Fruit fly (Drosophila melanogaster) whole organism, embryonic: ENCODE results near the gene nmo.

ENCODE experiments used
- BtbVII ChIP-seq: fragments of 200-800 bp; sonication (Bioruptor generic); optimal IDR thresholded peaks from 3 replicates; lab custom pipeline; 2017; ENCODE audit warnings: missing biosample characterization, mild to moderate bottlenecking, missing genetic modification characterization
- Bteb2 ChIP-seq: fragments of 200-800 bp; sonication (Bioruptor generic); optimal IDR thresholded peaks from 2 replicates; lab custom pipeline; 2016; ENCODE audit warnings: missing biosample characterization, missing genetic modification characterization
- C15 ChIP-seq: fragments of 200-800 bp; sonication (Bioruptor generic); IDR thresholded peaks from 3 replicates; pipeline ENCODE4 v1.3.6; 2022; ENCODE audit warnings: missing biosample characterization, missing genetic modification characterization
- CG10366 ChIP-seq: fragments of 200-800 bp; sonication (Bioruptor generic); IDR thresholded peaks from 2 replicates; pipeline ENCODE4 v1.3.6; 2022; ENCODE audit warnings: missing biosample characterization, missing genetic modification characterization
- CG12659 ChIP-seq: fragments of 200-800 bp; sonication (Bioruptor generic); optimal IDR thresholded peaks from 3 replicates; lab custom pipeline; 2017; ENCODE audit warnings: mild to moderate bottlenecking, missing biosample characterization, missing genetic modification reagents, missing genetic modification characterization
- CG13624 ChIP-seq: fragments of 200-800 bp; sonication (Bioruptor generic); optimal IDR thresholded peaks from 2 replicates; lab custom pipeline; 2016; ENCODE audit warnings: missing biosample characterization, missing genetic modification characterization
- CG15479 ChIP-seq: fragments of 200-800 bp; sonication (Bioruptor generic); optimal IDR thresholded peaks from 3 replicates; lab custom pipeline; 2019; ENCODE audit warnings: missing biosample characterization, mild to moderate bottlenecking, missing genetic modification characterization, moderate library complexity
- CG15601 ChIP-seq: fragments of 200-800 bp; sonication (Bioruptor generic); optimal IDR thresholded peaks from 3 replicates; lab custom pipeline; 2019; ENCODE audit warnings: missing biosample characterization, mild to moderate bottlenecking, missing genetic modification characterization, moderate library complexity
- CG2712 ChIP-seq: fragments of 200-800 bp; optimal IDR thresholded peaks from 3 replicates; lab custom pipeline; 2019; ENCODE audit warnings: missing biosample characterization, mild to moderate bottlenecking, missing genetic modification characterization, moderate library complexity
- CG3065 ChIP-seq: fragments of 200-800 bp; sonication (Bioruptor generic); optimal IDR thresholded peaks from 2 replicates; lab custom pipeline; 2016; ENCODE audit warnings: missing biosample characterization, missing genetic modification characterization
- CG3407 ChIP-seq: fragments of 200-800 bp; sonication (Bioruptor generic); optimal IDR thresholded peaks from 2 replicates; lab custom pipeline; 2018; ENCODE audit warnings: missing biosample characterization, mild to moderate bottlenecking, missing genetic modification characterization
- CG6254 ChIP-seq: fragments of 200-800 bp; sonication (Bioruptor generic); optimal IDR thresholded peaks from 3 replicates; lab custom pipeline; 2017; ENCODE audit warnings: mild to moderate bottlenecking, missing biosample characterization, missing genetic modification reagents, missing genetic modification characterization
- CG9797 ChIP-seq: fragments of 200-800 bp; sonication (Bioruptor generic); optimal IDR thresholded peaks from 3 replicates; lab custom pipeline; 2018; ENCODE audit warnings: missing biosample characterization, mild to moderate bottlenecking, missing genetic modification characterization
- D ChIP-seq, 2 experiments: fragments of 200-800 bp in 1 of 2; fragments of >200 bp in 1 of 2; sonication (Bioruptor generic) in 1 of 2; optimal IDR thresholded peaks; 2 replicates in 1 of 2; 3 replicates in 1 of 2; lab custom pipeline; 2017; ENCODE audit warnings: mild to moderate bottlenecking in 1 of 2, missing biosample characterization in 1 of 2, missing genetic modification characterization in 1 of 2, missing genetic modification reagents in 1 of 2
- D19A ChIP-seq: fragments of 200-800 bp; optimal IDR thresholded peaks from 3 replicates; lab custom pipeline; 2019; ENCODE audit warnings: missing biosample characterization, mild to moderate bottlenecking, missing genetic modification characterization, moderate library complexity
- D19B ChIP-seq: fragments of 200-800 bp; sonication (Bioruptor generic); optimal IDR thresholded peaks from 2 replicates; lab custom pipeline; 2017; ENCODE audit warnings: missing biosample characterization, mild to moderate bottlenecking, missing genetic modification characterization
- H2.0 ChIP-seq: fragments of 200-800 bp; sonication (Bioruptor generic); IDR thresholded peaks from 2 replicates; pipeline ENCODE4 v1.3.6; 2022; ENCODE audit warnings: missing biosample characterization, missing genetic modification characterization
- Lhr ChIP-seq: fragments of 200-800 bp; sonication (Bioruptor generic); optimal IDR thresholded peaks from 3 replicates; lab custom pipeline; 2017; ENCODE audit warnings: mild to moderate bottlenecking, missing biosample characterization, missing genetic modification reagents, missing genetic modification characterization
- Lpt ChIP-seq: fragments of >200 bp; optimal IDR thresholded peaks from 2 replicates; lab custom pipeline; 2018; ENCODE audit warnings: missing biosample characterization, missing genetic modification characterization
- Med ChIP-seq: fragments of 200-800 bp; sonication (Bioruptor generic); peaks from one replicate; lab custom pipeline; 2016; ENCODE audit warnings: missing biosample characterization, missing genetic modification characterization, mild to moderate bottlenecking, inconsistent platforms, moderate library complexity
- PHDP ChIP-seq: fragments of 200-800 bp; sonication (Bioruptor generic); optimal IDR thresholded peaks from 3 replicates; lab custom pipeline; 2018; ENCODE audit warnings: missing biosample characterization, mild to moderate bottlenecking, missing genetic modification characterization, moderate library complexity
- Sin3A ChIP-seq: fragments of >200 bp; optimal IDR thresholded peaks from 2 replicates; lab custom pipeline; 2018
- Stat92E ChIP-seq, 3 experiments: fragments of >200 bp in 2 of 3; fragments of 200-800 bp in 1 of 3; sonication (Bioruptor generic) in 1 of 3; optimal IDR thresholded peaks; 2 replicates each; lab custom pipeline; 2017 to 2019; ENCODE audit warnings: missing biosample characterization in 3 of 3, missing genetic modification characterization in 3 of 3, mild to moderate bottlenecking in 1 of 3, moderate library complexity in 1 of 3
- ac ChIP-seq: fragments of 200-800 bp; sonication (Bioruptor generic); optimal IDR thresholded peaks from 3 replicates; lab custom pipeline; 2017; ENCODE audit warnings: missing biosample characterization, mild to moderate bottlenecking, missing genetic modification characterization
- bigmax ChIP-seq: fragments of 200-800 bp; sonication (Bioruptor generic); optimal IDR thresholded peaks from 2 replicates; lab custom pipeline; 2018; ENCODE audit warnings: missing biosample characterization, mild to moderate bottlenecking, missing genetic modification characterization
- cad ChIP-seq: fragments of >200 bp; optimal IDR thresholded peaks from 2 replicates; lab custom pipeline; 2017; ENCODE audit warnings: missing biosample characterization, missing genetic modification characterization
- cg ChIP-seq: fragments of 200-800 bp; sonication (Bioruptor generic); optimal IDR thresholded peaks from 3 replicates; lab custom pipeline; 2019; ENCODE audit warnings: missing biosample characterization, mild to moderate bottlenecking, missing genetic modification characterization, moderate library complexity
- cwo ChIP-seq: fragments of 200-800 bp; sonication (Bioruptor generic); optimal IDR thresholded peaks from 3 replicates; lab custom pipeline; 2017; ENCODE audit warnings: missing biosample characterization, missing genetic modification characterization, mild to moderate bottlenecking, moderate library complexity, missing genetic modification reagents
- da ChIP-seq: fragments of 200-800 bp; sonication (Bioruptor generic); optimal IDR thresholded peaks from 2 replicates; lab custom pipeline; 2016; ENCODE audit warnings: missing biosample characterization, missing genetic modification characterization
- en ChIP-seq: fragments of 200-800 bp; sonication (Bioruptor generic); optimal IDR thresholded peaks from 2 replicates; lab custom pipeline; 2016; ENCODE audit warnings: missing biosample characterization, missing genetic modification characterization
- gsb-n ChIP-seq: fragments of 200-800 bp; sonication (Bioruptor generic); optimal IDR thresholded peaks from 3 replicates; lab custom pipeline; 2018; ENCODE audit warnings: missing biosample characterization, mild to moderate bottlenecking, missing genetic modification characterization
- ham ChIP-seq: fragments of 200-800 bp; sonication (Bioruptor generic); IDR thresholded peaks from 2 replicates; pipeline ENCODE4 v1.3.6; 2022; ENCODE audit warnings: missing biosample characterization, missing genetic modification characterization
- kah ChIP-seq: fragments of 200-800 bp; sonication (Bioruptor generic); optimal IDR thresholded peaks from 2 replicates; lab custom pipeline; 2018; ENCODE audit warnings: missing biosample characterization, mild to moderate bottlenecking, missing genetic modification characterization
- kni ChIP-seq: fragments of 200-800 bp; sonication (Bioruptor generic); optimal IDR thresholded peaks from 3 replicates; lab custom pipeline; 2017; ENCODE audit warnings: mild to moderate bottlenecking, missing biosample characterization, missing genetic modification reagents, missing genetic modification characterization
- nom ChIP-seq: fragments of 200-800 bp; sonication (Bioruptor generic); optimal IDR thresholded peaks from 2 replicates; lab custom pipeline; 2017; ENCODE audit warnings: missing biosample characterization, missing genetic modification characterization, mild to moderate bottlenecking, moderate library complexity, missing genetic modification reagents
- p53 ChIP-seq: fragments of 200-800 bp; sonication (Bioruptor generic); optimal IDR thresholded peaks from 2 replicates; lab custom pipeline; 2016; ENCODE audit warnings: missing biosample characterization, missing genetic modification characterization
- pita ChIP-seq: fragments of 200-800 bp; sonication (Bioruptor generic); optimal IDR thresholded peaks from 2 replicates; lab custom pipeline; 2017; ENCODE audit warnings: missing biosample characterization, mild to moderate bottlenecking, missing genetic modification characterization
- prd ChIP-seq, 3 experiments: fragments of >200 bp in 2 of 3; fragments of 200-800 bp in 1 of 3; sonication (Bioruptor generic) in 1 of 3; optimal IDR thresholded peaks in 2 of 3; IDR thresholded peaks in 1 of 3; 2 replicates in 2 of 3; 3 replicates in 1 of 3; pipeline versions ENCODE4 v1.3.6 to Lab custom; 2017 to 2022; ENCODE audit warnings: missing biosample characterization in 1 of 3, missing genetic modification characterization in 1 of 3
- pros ChIP-seq: fragments of 200-800 bp; sonication (Bioruptor generic); optimal IDR thresholded peaks from 3 replicates; lab custom pipeline; 2019; ENCODE audit warnings: missing biosample characterization, mild to moderate bottlenecking, missing genetic modification characterization, moderate library complexity
- sens ChIP-seq: fragments of 200-800 bp; sonication (Bioruptor generic); peaks from one replicate; lab custom pipeline; 2016; ENCODE audit warnings: missing biosample characterization, missing genetic modification characterization
- sqz ChIP-seq: fragments of 200-800 bp; sonication (Bioruptor generic); optimal IDR thresholded peaks from 3 replicates; lab custom pipeline; 2018; ENCODE audit warnings: missing biosample characterization, mild to moderate bottlenecking, missing genetic modification characterization
- tll ChIP-seq, 2 experiments: fragments of 200-800 bp in 1 of 2; fragments of >200 bp in 1 of 2; sonication (Bioruptor generic) in 1 of 2; optimal IDR thresholded peaks; 2 replicates each; lab custom pipeline; 2017 to 2019; ENCODE audit warnings: missing biosample characterization in 2 of 2, missing genetic modification characterization in 2 of 2, mild to moderate bottlenecking in 1 of 2, moderate library complexity in 1 of 2
- twi ChIP-seq: fragments of 200-800 bp; optimal IDR thresholded peaks from 2 replicates; lab custom pipeline; 2019; ENCODE audit warnings: missing biosample characterization, mild to moderate bottlenecking, missing genetic modification characterization, moderate library complexity
- vvl ChIP-seq: fragments of 200-800 bp; sonication (Bioruptor generic); IDR thresholded peaks from 2 replicates; pipeline ENCODE4 v1.3.6; 2022; ENCODE audit warnings: missing biosample characterization, missing genetic modification characterization
- wor ChIP-seq: fragments of 200-800 bp; sonication (Bioruptor generic); IDR thresholded peaks from 2 replicates; pipeline ENCODE4 v1.3.6; 2022; ENCODE audit warnings: missing biosample characterization, missing genetic modification characterization

Gene nmo

dm6 chr3L:7981956-7982355, 3.1 kb downstream of the nmo start:
- no peak for TF ChIP-seq p53 (GFP tag; lab: Kevin White, UChicago)
- no peak for TF ChIP-seq cwo (GFP tag; lab: Kevin White, UChicago)
- TF ChIP-seq Sin3A (lab: Kevin White, UChicago) = no peak
- peak; percentile 65 for TF ChIP-seq Med (GFP tag; lab: Kevin White, UChicago)
- TF ChIP-seq CG10366 = no peak
- no peak for TF ChIP-seq CG2712 (tag; lab: Kevin White, UChicago)
- TF ChIP-seq C15 = no peak
- TF ChIP-seq CG3407 = peak; percentile 97
- no peak for TF ChIP-seq BtbVII (GFP tag; lab: Kevin White, UChicago)
- no peak for TF ChIP-seq wor (GFP tag; lab: Robert Waterston, UW)
- no peak for TF ChIP-seq PHDP (tag; lab: Kevin White, UChicago)

dm6 chr3L:7983602-7984223, 4.9 kb downstream of the nmo start:
- TF ChIP-seq CG15479 (GFP tag; lab: Kevin White, UChicago) = peak; percentile 72
- no peak for TF ChIP-seq H2.0 (GFP tag; lab: Robert Waterston, UW)
- peak; percentile 79 for TF ChIP-seq pros (GFP tag; lab: Kevin White, UChicago)
- TF ChIP-seq tll (GFP tag; optimal IDR thresholded peaks at IDR 0.05; lab: Kevin White, UChicago) = peak in 1 of 2 experiments; percentile 91
- TF ChIP-seq Stat92E (GFP tag; optimal IDR thresholded peaks at IDR 0.05; lab: Kevin White, UChicago) = peak in 1 of 3 experiments; percentile 24
- peak; percentile 27 for TF ChIP-seq Med (GFP tag; lab: Kevin White, UChicago)
- no peak for TF ChIP-seq CG6254 (GFP tag; lab: Kevin White, UChicago)
- TF ChIP-seq kni (GFP tag; lab: Kevin White, UChicago) = peak; percentile 46
- peak; percentile 22 for TF ChIP-seq Lpt
- peak; percentile 33 for TF ChIP-seq nom

- TF ChIP-seq pita (GFP tag; lab: Kevin White, UChicago) = no peak
- peak; percentile 21 for TF ChIP-seq da (GFP tag; lab: Kevin White, UChicago)
- TF ChIP-seq sqz = peak; percentile 20
- no peak for TF ChIP-seq CG12659 (GFP tag; lab: Kevin White, UChicago)
- TF ChIP-seq D19B (GFP tag; lab: Kevin White, UChicago) = peak; percentile 37
- TF ChIP-seq cad (GFP tag; lab: Kevin White, UChicago) = peak; percentile 34
- no peak for TF ChIP-seq Lhr (GFP tag; lab: Kevin White, UChicago)
- TF ChIP-seq prd (optimal IDR thresholded peaks at IDR 0.05; lab: Kevin White, UChicago) = no peak
- TF ChIP-seq prd (GFP tag; IDR thresholded peaks at IDR 0.05; lab: Robert Waterston, UW) = no peak
- peak; percentile 77 for TF ChIP-seq twi (tag; lab: Kevin White, UChicago)
- peak; percentile 4 for TF ChIP-seq CG15479 (GFP tag; lab: Kevin White, UChicago)
- TF ChIP-seq ac (GFP tag; lab: Kevin White, UChicago) = peak; percentile 35
- TF ChIP-seq sens (GFP tag; lab: Kevin White, UChicago) = peak; percentile 72
- TF ChIP-seq vvl (GFP tag; lab: Robert Waterston, UW) = no peak
- peak; percentile 77 for TF ChIP-seq D (optimal IDR thresholded peaks at IDR 0.05; lab: Kevin White, UChicago)
- TF ChIP-seq D (GFP tag; optimal IDR thresholded peaks at IDR 0.05; lab: Kevin White, UChicago) = no peak
- peak; percentile 34 for TF ChIP-seq cg (GFP tag; lab: Kevin White, UChicago)
- no peak for TF ChIP-seq Bteb2 (GFP tag; lab: Kevin White, UChicago)
- peak; percentile 93 for TF ChIP-seq pros (GFP tag; lab: Kevin White, UChicago)
- TF ChIP-seq kah (GFP tag; lab: Kevin White, UChicago) = peak; percentile 5
- TF ChIP-seq en = no peak
- TF ChIP-seq CG13624 (GFP tag; lab: Kevin White, UChicago) = no peak
- TF ChIP-seq CG15601 (tag; lab: Kevin White, UChicago) = peak; percentile 2
- TF ChIP-seq bigmax (GFP tag; lab: Kevin White, UChicago) = no peak
- no peak for TF ChIP-seq CG3065 (GFP tag; lab: Kevin White, UChicago)
- TF ChIP-seq ham (GFP tag; lab: Robert Waterston, UW) = no peak
- TF ChIP-seq gsb-n (tag; lab: Kevin White, UChicago) = peak; percentile 73
- TF ChIP-seq D19A (tag; lab: Kevin White, UChicago) = peak; percentile 12
- no peak for TF ChIP-seq CG9797 (GFP tag; lab: Kevin White, UChicago)
Observed at dm6 chr3L:7984623-7985237, 5.9 kb downstream of the nmo start.
